Fruit fly (Drosophila melanogaster): ENCODE data around the gene BBIP1.

BBIP1 gene

DNA sequence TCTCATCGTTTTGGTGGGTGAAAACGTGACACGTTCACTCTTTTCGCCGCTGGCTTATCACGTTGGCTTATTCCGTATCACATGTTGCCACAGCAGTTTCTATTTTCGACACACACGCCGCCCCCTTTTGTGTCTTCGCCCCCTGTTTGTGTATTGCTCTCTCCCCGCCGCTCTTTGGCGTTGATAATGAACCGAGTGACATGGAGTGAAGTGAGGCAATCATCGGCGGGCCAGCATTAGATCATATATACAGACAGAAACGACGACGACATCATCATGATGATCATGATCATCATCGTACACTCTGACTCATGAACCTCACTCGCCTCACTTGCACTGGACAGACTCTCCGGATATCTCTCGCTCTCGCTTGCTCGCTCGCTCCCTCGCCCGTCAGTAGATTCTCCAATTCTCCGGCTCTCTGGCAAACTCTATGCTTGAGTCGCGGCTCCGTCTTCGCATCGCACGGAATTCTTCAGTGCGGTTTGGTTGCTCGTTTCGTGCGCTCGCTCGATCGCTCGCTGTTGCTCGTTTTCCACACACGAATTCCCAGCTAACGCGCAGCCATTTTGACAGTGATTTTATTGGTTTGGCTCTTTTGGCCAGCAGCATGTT lies 32.3 kb downstream of the BBIP1 start:
- TF ChIP-seq CG7101 (tag; optimal IDR thresholded peaks at IDR 0.05) (no peak), Mnt (GFP tag; optimal IDR thresholded peaks at IDR 0.05) (peak; percentile 17), CG1620 (GFP tag; optimal IDR thresholded peaks at IDR 0.05) (no peak), CG12768 (GFP tag; optimal IDR thresholded peaks at IDR 0.05) (peak; percentile 26), Clk (GFP tag; optimal IDR thresholded peaks at IDR 0.05) (no peak), CG14711 (tag; optimal IDR thresholded peaks at IDR 0.05) (no peak), bab1 (GFP tag; optimal IDR thresholded peaks at IDR 0.05) (peak; percentile 9), ovo (GFP tag; optimal IDR thresholded peaks at IDR 0.05) (no peak), CG5204 (GFP tag; optimal IDR thresholded peaks at IDR 0.05) (no peak), cnc (optimal IDR thresholded peaks at IDR 0.05) (no peak)

dm6 chr3R:9437618-9438017 lies 33.4 kb downstream of the BBIP1 start:
- no peak for TF ChIP-seq Clk (GFP tag; optimal IDR thresholded peaks at IDR 0.05)
- TF ChIP-seq toe (GFP tag; optimal IDR thresholded peaks at IDR 0.05), result no peak
- no peak for TF ChIP-seq Crg-1 (GFP tag; optimal IDR thresholded peaks at IDR 0.05)
- no peak for TF ChIP-seq CG7045 (GFP tag; optimal IDR thresholded peaks at IDR 0.05)
- TF ChIP-seq CG7101 (tag; optimal IDR thresholded peaks at IDR 0.05), result no peak
- no peak for TF ChIP-seq bab1 (GFP tag; optimal IDR thresholded peaks at IDR 0.05)
- TF ChIP-seq CG12768 (GFP tag; optimal IDR thresholded peaks at IDR 0.05), result no peak
- no peak for TF ChIP-seq cnc (optimal IDR thresholded peaks at IDR 0.05)
- no peak for TF ChIP-seq pad (GFP tag; optimal IDR thresholded peaks at IDR 0.05)
- no peak for TF ChIP-seq cic (GFP tag; optimal IDR thresholded peaks at IDR 0.05)
- no peak for TF ChIP-seq ovo (GFP tag; optimal IDR thresholded peaks at IDR 0.05)
- no peak for TF ChIP-seq CG1620 (GFP tag; optimal IDR thresholded peaks at IDR 0.05)
- no peak for TF ChIP-seq tj (GFP tag; optimal IDR thresholded peaks at IDR 0.05)
- no peak for TF ChIP-seq Mnt (GFP tag; optimal IDR thresholded peaks at IDR 0.05)

- TF ChIP-seq Clk (GFP tag; optimal IDR thresholded peaks at IDR 0.05), result no peak
- no peak for TF ChIP-seq Hr96 (GFP tag; optimal IDR thresholded peaks at IDR 0.05)
- TF ChIP-seq Crg-1 (GFP tag; optimal IDR thresholded peaks at IDR 0.05), result no peak
- no peak for TF ChIP-seq bab1 (GFP tag; optimal IDR thresholded peaks at IDR 0.05)
- no peak for TF ChIP-seq tj (GFP tag; optimal IDR thresholded peaks at IDR 0.05)
- TF ChIP-seq CG12768 (GFP tag; optimal IDR thresholded peaks at IDR 0.05), result no peak
- TF ChIP-seq Mnt (GFP tag; optimal IDR thresholded peaks at IDR 0.05), result no peak
- no peak for TF ChIP-seq ovo (GFP tag; optimal IDR thresholded peaks at IDR 0.05)
- TF ChIP-seq cnc (optimal IDR thresholded peaks at IDR 0.05), result no peak
- TF ChIP-seq CG7101 (tag; optimal IDR thresholded peaks at IDR 0.05), result no peak
- TF ChIP-seq kay (GFP tag; ENCODE audit: borderline replicate concordance), result no peak
- no peak for TF ChIP-seq CG5204 (GFP tag; optimal IDR thresholded peaks at IDR 0.05)
- TF ChIP-seq CG14711 (tag; optimal IDR thresholded peaks at IDR 0.05), result no peak
- TF ChIP-seq toe (GFP tag; optimal IDR thresholded peaks at IDR 0.05), result no peak
- no peak for TF ChIP-seq CG1620 (GFP tag; optimal IDR thresholded peaks at IDR 0.05)
These were observed 36.9 kb downstream of the BBIP1 start for dm6 chr3R:9441134-9441533.

DNA sequence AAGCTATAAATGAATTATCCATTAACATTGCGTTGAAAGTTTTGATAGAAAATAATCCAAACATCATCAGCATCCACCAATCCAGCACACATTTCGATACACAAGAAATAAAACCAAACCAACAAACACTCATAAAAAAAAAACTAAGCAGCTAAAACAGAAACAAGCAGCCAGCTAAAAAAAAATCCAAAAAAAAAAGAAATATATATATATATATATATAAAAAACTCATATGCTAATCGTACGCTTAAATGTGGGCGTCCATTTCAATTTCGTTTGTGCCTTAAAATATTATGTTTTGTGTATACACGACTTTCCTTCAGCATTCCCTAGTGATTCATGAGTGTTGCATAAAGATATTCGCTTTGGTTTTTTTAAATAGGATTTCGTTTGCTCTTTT lies 37.8 kb downstream of the BBIP1 start:
- TF ChIP-seq kay (GFP tag; ENCODE audit: borderline replicate concordance), result no peak

DNA sequence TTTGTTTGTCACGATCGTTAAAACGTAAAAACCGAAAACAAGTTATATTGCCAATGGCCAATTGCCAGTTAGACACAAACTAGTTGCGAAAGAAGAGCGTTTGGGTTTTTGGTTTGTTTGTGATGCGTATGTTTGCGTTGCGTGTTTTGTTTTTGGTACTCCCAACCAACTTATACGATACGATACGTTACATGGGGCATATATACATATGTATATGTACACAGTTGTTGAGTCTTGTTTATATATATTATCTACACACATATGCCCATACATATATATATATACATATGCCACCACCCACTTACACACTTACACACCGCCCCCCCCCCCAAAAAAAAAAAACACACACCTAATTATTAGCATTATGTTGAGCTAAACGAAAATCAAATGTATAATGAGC lies 44.1 kb downstream of the BBIP1 start:
- TF ChIP-seq Hr96 (GFP tag; optimal IDR thresholded peaks at IDR 0.05), result no peak
- no peak for TF ChIP-seq Clk (GFP tag; optimal IDR thresholded peaks at IDR 0.05)
- no peak for TF ChIP-seq CG1620 (GFP tag; optimal IDR thresholded peaks at IDR 0.05)
- TF ChIP-seq Crg-1 (GFP tag; optimal IDR thresholded peaks at IDR 0.05), result no peak
- no peak for TF ChIP-seq cic (GFP tag; optimal IDR thresholded peaks at IDR 0.05)
- no peak for TF ChIP-seq CG5204 (GFP tag; optimal IDR thresholded peaks at IDR 0.05)
- TF ChIP-seq pad (GFP tag; optimal IDR thresholded peaks at IDR 0.05), result no peak
- no peak for TF ChIP-seq CG33017 (tag; optimal IDR thresholded peaks at IDR 0.05)
- TF ChIP-seq Mnt (GFP tag; optimal IDR thresholded peaks at IDR 0.05), result no peak
- no peak for TF ChIP-seq CG12768 (GFP tag; optimal IDR thresholded peaks at IDR 0.05)
- TF ChIP-seq kay (GFP tag; ENCODE audit: borderline replicate concordance), result no peak
- no peak for TF ChIP-seq cnc (optimal IDR thresholded peaks at IDR 0.05)
- TF ChIP-seq toe (GFP tag; optimal IDR thresholded peaks at IDR 0.05), result no peak
- no peak for TF ChIP-seq bab1 (GFP tag; optimal IDR thresholded peaks at IDR 0.05)
- TF ChIP-seq CG7045 (GFP tag; optimal IDR thresholded peaks at IDR 0.05), result no peak
- no peak for TF ChIP-seq CG7101 (tag; optimal IDR thresholded peaks at IDR 0.05)

DNA sequence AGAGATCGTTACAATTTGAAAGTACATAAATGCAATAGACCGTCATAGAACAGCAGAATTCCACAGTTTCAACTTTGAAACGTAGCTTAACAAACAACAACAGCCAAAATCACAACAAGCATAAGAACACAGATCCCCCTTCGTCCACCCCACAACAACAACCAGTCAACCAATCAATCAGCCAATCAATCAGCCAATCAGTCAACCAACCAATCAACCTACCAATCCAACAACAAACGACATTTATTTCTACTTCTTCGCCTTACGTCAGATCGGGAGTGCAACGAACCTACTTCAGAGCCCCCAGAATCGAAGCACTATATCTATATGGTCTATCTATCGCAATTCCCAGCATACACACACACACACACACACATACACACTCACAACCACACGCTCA lies 46.5 kb downstream of the BBIP1 start:
- no peak for TF ChIP-seq Hr96 (GFP tag; optimal IDR thresholded peaks at IDR 0.05)
- TF ChIP-seq CG5204 (GFP tag; optimal IDR thresholded peaks at IDR 0.05), result no peak
- TF ChIP-seq ovo (GFP tag; optimal IDR thresholded peaks at IDR 0.05), result no peak
- no peak for TF ChIP-seq cic (GFP tag; optimal IDR thresholded peaks at IDR 0.05)
- no peak for TF ChIP-seq CG14711 (tag; optimal IDR thresholded peaks at IDR 0.05)
- TF ChIP-seq Crg-1 (GFP tag; optimal IDR thresholded peaks at IDR 0.05), result no peak
- TF ChIP-seq kay (GFP tag; ENCODE audit: borderline replicate concordance), result no peak
- no peak for TF ChIP-seq CG33017 (tag; optimal IDR thresholded peaks at IDR 0.05)
- TF ChIP-seq CG7045 (GFP tag; optimal IDR thresholded peaks at IDR 0.05), result no peak
- TF ChIP-seq pad (GFP tag; optimal IDR thresholded peaks at IDR 0.05), result no peak
- no peak for TF ChIP-seq CG1620 (GFP tag; optimal IDR thresholded peaks at IDR 0.05)

DNA sequence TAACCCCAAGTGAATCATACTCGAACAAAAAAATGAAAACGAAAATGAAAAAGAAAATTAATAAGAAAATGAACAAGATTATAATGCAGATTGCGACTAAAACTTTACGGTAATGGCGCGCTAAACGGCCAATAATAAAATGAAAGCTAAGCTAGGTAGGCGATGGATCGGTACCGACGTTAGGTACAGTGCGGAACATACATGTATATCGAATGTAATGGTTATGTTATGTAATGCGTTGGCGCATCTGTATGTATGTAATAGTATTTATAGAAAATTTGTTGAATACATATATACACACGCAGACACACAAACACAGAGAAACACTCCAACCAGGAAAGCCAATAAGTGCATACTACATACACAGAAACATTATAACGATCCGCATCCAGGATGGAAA lies 50.8 kb downstream of the BBIP1 start:
- TF ChIP-seq toe (GFP tag; optimal IDR thresholded peaks at IDR 0.05) (no peak), Clk (GFP tag; optimal IDR thresholded peaks at IDR 0.05) (no peak), CG1620 (GFP tag; optimal IDR thresholded peaks at IDR 0.05) (no peak), ovo (GFP tag; optimal IDR thresholded peaks at IDR 0.05) (no peak), Mnt (GFP tag; optimal IDR thresholded peaks at IDR 0.05) (no peak), bab1 (GFP tag; optimal IDR thresholded peaks at IDR 0.05) (no peak), Hr96 (GFP tag; optimal IDR thresholded peaks at IDR 0.05) (no peak), CG11617 (GFP tag; optimal IDR thresholded peaks at IDR 0.05) (no peak), Crg-1 (GFP tag; optimal IDR thresholded peaks at IDR 0.05) (no peak), pad (GFP tag; optimal IDR thresholded peaks at IDR 0.05) (no peak), cic (GFP tag; optimal IDR thresholded peaks at IDR 0.05) (no peak), CG14711 (tag; optimal IDR thresholded peaks at IDR 0.05) (no peak), kay (GFP tag; ENCODE audit: borderline replicate concordance) (no peak), CG7045 (GFP tag; optimal IDR thresholded peaks at IDR 0.05) (no peak), CG33017 (tag; optimal IDR thresholded peaks at IDR 0.05) (no peak), CG12768 (GFP tag; optimal IDR thresholded peaks at IDR 0.05) (no peak), tj (GFP tag; optimal IDR thresholded peaks at IDR 0.05) (no peak), cnc (optimal IDR thresholded peaks at IDR 0.05) (no peak), CG5204 (GFP tag; optimal IDR thresholded peaks at IDR 0.05) (no peak), CG7101 (tag; optimal IDR thresholded peaks at IDR 0.05) (no peak)

Data from whole organism, adult.